Fruit fly (Drosophila melanogaster) whole organism, embryonic: Measurements from ENCODE around the gene Dup99B.

Source experiments
- Atf3 ChIP-seq: fragments of 200-800 bp; sonication (Bioruptor generic); optimal IDR thresholded peaks from 3 replicates; lab custom pipeline; 2016; ENCODE audit warnings: missing biosample characterization, missing genetic modification characterization
- CG10209 ChIP-seq: fragments of 200-800 bp; sonication (Bioruptor generic); optimal IDR thresholded peaks from 3 replicates; lab custom pipeline; 2017; ENCODE audit warnings: missing biosample characterization, mild to moderate bottlenecking, missing genetic modification characterization, missing genetic modification reagents
- CG10462 ChIP-seq: fragments of 200-800 bp; sonication (Bioruptor generic); optimal IDR thresholded peaks from 2 replicates; lab custom pipeline; 2016; ENCODE audit warnings: missing biosample characterization, missing genetic modification characterization
- CG11696 ChIP-seq: fragments of 200-800 bp; sonication (Bioruptor generic); IDR thresholded peaks from 2 replicates; pipeline ENCODE4 v1.3.6; 2022; ENCODE audit warnings: missing biosample characterization, missing genetic modification characterization
- CG12659 ChIP-seq: fragments of 200-800 bp; sonication (Bioruptor generic); optimal IDR thresholded peaks from 3 replicates; lab custom pipeline; 2017; ENCODE audit warnings: mild to moderate bottlenecking, missing biosample characterization, missing genetic modification reagents, missing genetic modification characterization
- CG12769 ChIP-seq: fragments of 200-800 bp; sonication (Bioruptor generic); optimal IDR thresholded peaks from 2 replicates; lab custom pipeline; 2019; ENCODE audit warnings: missing biosample characterization, mild to moderate bottlenecking, missing genetic modification characterization, moderate library complexity
- CG1602 ChIP-seq: fragments of 200-800 bp; sonication (Bioruptor generic); optimal IDR thresholded peaks from 3 replicates; lab custom pipeline; 2016; ENCODE audit warnings: missing biosample characterization, missing genetic modification characterization
- CG17328 ChIP-seq: fragments of 200-800 bp; sonication (Bioruptor generic); IDR thresholded peaks from 2 replicates; pipeline ENCODE4 v1.3.6; 2022; ENCODE audit warnings: missing biosample characterization, missing genetic modification characterization
- CG17568 ChIP-seq: fragments of 200-800 bp; sonication (Bioruptor generic); optimal IDR thresholded peaks from 2 replicates; lab custom pipeline; 2018; ENCODE audit warnings: missing biosample characterization, mild to moderate bottlenecking, missing genetic modification characterization, moderate library complexity
- CG18011 ChIP-seq: fragments of 200-800 bp; sonication (Bioruptor generic); optimal IDR thresholded peaks from 2 replicates; lab custom pipeline; 2017; ENCODE audit warnings: missing biosample characterization, missing genetic modification characterization, mild to moderate bottlenecking, moderate library complexity, missing genotype
- CG1832 ChIP-seq: fragments of 200-800 bp; sonication (Bioruptor generic); optimal IDR thresholded peaks from 2 replicates; lab custom pipeline; 2017; ENCODE audit warnings: missing biosample characterization, mild to moderate bottlenecking, missing genetic modification characterization, inconsistent platforms
- CG3281 ChIP-seq: fragments of 200-800 bp; sonication (Bioruptor generic); optimal IDR thresholded peaks from 3 replicates; lab custom pipeline; 2017; ENCODE audit warnings: missing biosample characterization, mild to moderate bottlenecking, missing genetic modification characterization
- CG6791 ChIP-seq: fragments of 200-800 bp; sonication (Bioruptor generic); IDR thresholded peaks from 3 replicates; pipeline ENCODE4 v1.3.6; 2022; ENCODE audit warnings: missing biosample characterization, missing genetic modification characterization; ENCODE audit not compliant: partially characterized antibody
- CG7372 ChIP-seq: fragments of 200-800 bp; sonication (Bioruptor generic); IDR thresholded peaks from 2 replicates; pipeline ENCODE4 v1.3.6; 2022; ENCODE audit warnings: missing biosample characterization, missing genetic modification characterization
- CG7839 ChIP-seq: fragments of 200-800 bp; sonication (Bioruptor generic); optimal IDR thresholded peaks from 3 replicates; lab custom pipeline; 2018; ENCODE audit warnings: missing biosample characterization, mild to moderate bottlenecking, missing genetic modification characterization, moderate library complexity
- CG8089 ChIP-seq: fragments of 200-800 bp; sonication (Bioruptor generic); optimal IDR thresholded peaks from 3 replicates; lab custom pipeline; 2016; ENCODE audit warnings: missing biosample characterization, missing genetic modification characterization
- CG8944 ChIP-seq: fragments of 200-800 bp; sonication (Bioruptor generic); optimal IDR thresholded peaks from 3 replicates; lab custom pipeline; 2016; ENCODE audit warnings: missing biosample characterization, missing genetic modification characterization
- CG9797 ChIP-seq: fragments of 200-800 bp; sonication (Bioruptor generic); optimal IDR thresholded peaks from 3 replicates; lab custom pipeline; 2018; ENCODE audit warnings: missing biosample characterization, mild to moderate bottlenecking, missing genetic modification characterization
- Camta ChIP-seq: fragments of 200-800 bp; sonication (Bioruptor generic); optimal IDR thresholded peaks from 2 replicates; lab custom pipeline; 2016; ENCODE audit warnings: missing biosample characterization, missing genetic modification characterization
- D ChIP-seq, 2 experiments: fragments of 200-800 bp in 1 of 2; fragments of >200 bp in 1 of 2; sonication (Bioruptor generic) in 1 of 2; optimal IDR thresholded peaks; 2 replicates in 1 of 2; 3 replicates in 1 of 2; lab custom pipeline; 2017; ENCODE audit warnings: mild to moderate bottlenecking in 1 of 2, missing biosample characterization in 1 of 2, missing genetic modification characterization in 1 of 2, missing genetic modification reagents in 1 of 2
- D19A ChIP-seq: fragments of 200-800 bp; optimal IDR thresholded peaks from 3 replicates; lab custom pipeline; 2019; ENCODE audit warnings: missing biosample characterization, mild to moderate bottlenecking, missing genetic modification characterization, moderate library complexity
- Ets65A ChIP-seq: fragments of 200-800 bp; sonication (Bioruptor generic); peaks from one replicate; lab custom pipeline; 2016; ENCODE audit warnings: missing biosample characterization, missing genetic modification characterization
- Gsc ChIP-seq: fragments of 200-800 bp; sonication (Bioruptor generic); IDR thresholded peaks from 2 replicates; pipeline ENCODE4 v1.3.6; 2022; ENCODE audit warnings: missing biosample characterization, missing genetic modification characterization
- H15 ChIP-seq: fragments of 200-800 bp; sonication (Bioruptor generic); IDR thresholded peaks from 3 replicates; pipeline ENCODE4 v1.3.6; 2022; ENCODE audit warnings: missing biosample characterization, missing genetic modification characterization
- Hmx ChIP-seq: fragments of 200-800 bp; sonication (Bioruptor generic); optimal IDR thresholded peaks from 2 replicates; lab custom pipeline; 2016; ENCODE audit warnings: missing biosample characterization, missing genetic modification characterization
- Lpt ChIP-seq: fragments of >200 bp; optimal IDR thresholded peaks from 2 replicates; lab custom pipeline; 2018; ENCODE audit warnings: missing biosample characterization, missing genetic modification characterization
- Oli ChIP-seq: fragments of 200-800 bp; sonication (Bioruptor generic); optimal IDR thresholded peaks from 2 replicates; lab custom pipeline; 2018; ENCODE audit warnings: missing biosample characterization, mild to moderate bottlenecking, missing genetic modification characterization, moderate library complexity
- Optix ChIP-seq: fragments of 200-800 bp; sonication (Bioruptor generic); IDR thresholded peaks from 3 replicates; pipeline ENCODE4 v1.3.6; 2022; ENCODE audit warnings: missing biosample characterization, missing genetic modification characterization
- Xrp1 ChIP-seq: fragments of 200-800 bp; sonication (Bioruptor generic); IDR thresholded peaks from 2 replicates; pipeline ENCODE4 v1.3.6; 2022; ENCODE audit warnings: missing biosample characterization, missing genetic modification characterization
- abd-A ChIP-seq: fragments of 200-800 bp; sonication (Bioruptor generic); optimal IDR thresholded peaks from 3 replicates; lab custom pipeline; 2019; ENCODE audit warnings: missing biosample characterization, mild to moderate bottlenecking, missing genetic modification characterization, moderate library complexity
- ato ChIP-seq: fragments of 200-800 bp; sonication (Bioruptor generic); IDR thresholded peaks from 2 replicates; pipeline ENCODE4 v1.3.6; 2022; ENCODE audit warnings: missing biosample characterization, missing genetic modification characterization; ENCODE audit not compliant: partially characterized antibody
- cad ChIP-seq: fragments of >200 bp; optimal IDR thresholded peaks from 2 replicates; lab custom pipeline; 2017; ENCODE audit warnings: missing biosample characterization, missing genetic modification characterization
- cas ChIP-seq: fragments of 200-800 bp; sonication (Bioruptor generic); IDR thresholded peaks from 2 replicates; pipeline ENCODE4 v1.3.6; 2022; ENCODE audit warnings: missing biosample characterization, missing genetic modification characterization
- croc ChIP-seq: fragments of 200-800 bp; sonication (Bioruptor generic); conservative IDR thresholded peaks from 3 replicates; pipeline ENCODE4 v1.3.6; 2022; ENCODE audit warnings: missing biosample characterization, missing genetic modification characterization
- dimm ChIP-seq: fragments of 200-800 bp; sonication (Bioruptor generic); IDR thresholded peaks from 2 replicates; pipeline ENCODE4 v1.3.6; 2022; ENCODE audit warnings: missing biosample characterization, missing genetic modification characterization
- exex ChIP-seq: fragments of 200-800 bp; sonication (Bioruptor generic); optimal IDR thresholded peaks from 4 replicates; lab custom pipeline; 2018; ENCODE audit warnings: missing biosample characterization, mild to moderate bottlenecking, missing genetic modification characterization, moderate library complexity
- eyg ChIP-seq: fragments of 200-800 bp; sonication (Bioruptor generic); optimal IDR thresholded peaks from 3 replicates; lab custom pipeline; 2016; ENCODE audit warnings: missing biosample characterization, missing genetic modification characterization
- fd102C ChIP-seq: fragments of 200-800 bp; sonication (Bioruptor generic); optimal IDR thresholded peaks from 2 replicates; lab custom pipeline; 2018; ENCODE audit warnings: missing biosample characterization, mild to moderate bottlenecking, missing genetic modification characterization, moderate library complexity
- gce ChIP-seq: fragments of 200-800 bp; sonication (Bioruptor generic); IDR thresholded peaks from 3 replicates; pipeline ENCODE4 v1.3.6; 2022; ENCODE audit warnings: missing biosample characterization, missing genetic modification characterization
- jing ChIP-seq: fragments of 200-800 bp; sonication (Bioruptor generic); optimal IDR thresholded peaks from 2 replicates; lab custom pipeline; 2018; ENCODE audit warnings: missing biosample characterization, mild to moderate bottlenecking, missing genetic modification characterization
- mld ChIP-seq: fragments of 200-800 bp; sonication (Bioruptor generic); IDR thresholded peaks from 3 replicates; pipeline ENCODE4 v1.3.6; 2022; ENCODE audit warnings: missing biosample characterization, missing genetic modification characterization; ENCODE audit not compliant: partially characterized antibody
- oc ChIP-seq: fragments of 200-800 bp; sonication (Bioruptor generic); optimal IDR thresholded peaks from 2 replicates; lab custom pipeline; 2018; ENCODE audit warnings: missing biosample characterization, mild to moderate bottlenecking, missing genetic modification characterization, moderate library complexity
- pb ChIP-seq: fragments of 200-800 bp; sonication (Bioruptor generic); optimal IDR thresholded peaks from 3 replicates; lab custom pipeline; 2016; ENCODE audit warnings: missing biosample characterization, missing genetic modification characterization
- peb ChIP-seq: fragments of 200-800 bp; sonication (Bioruptor generic); IDR thresholded peaks from 2 replicates; pipeline ENCODE4 v1.3.6; 2022; ENCODE audit warnings: missing biosample characterization, missing genetic modification characterization
- pita ChIP-seq: fragments of 200-800 bp; sonication (Bioruptor generic); optimal IDR thresholded peaks from 2 replicates; lab custom pipeline; 2017; ENCODE audit warnings: missing biosample characterization, mild to moderate bottlenecking, missing genetic modification characterization
- pzg ChIP-seq: fragments of 200-800 bp; sonication (Bioruptor generic); optimal IDR thresholded peaks from 3 replicates; lab custom pipeline; 2018; ENCODE audit warnings: missing biosample characterization, mild to moderate bottlenecking, missing genetic modification characterization, moderate library complexity
- tll ChIP-seq, 2 experiments: fragments of 200-800 bp in 1 of 2; fragments of >200 bp in 1 of 2; sonication (Bioruptor generic) in 1 of 2; optimal IDR thresholded peaks; 2 replicates each; lab custom pipeline; 2017 to 2019; ENCODE audit warnings: missing biosample characterization in 2 of 2, missing genetic modification characterization in 2 of 2, mild to moderate bottlenecking in 1 of 2, moderate library complexity in 1 of 2
- wdn ChIP-seq: fragments of 200-800 bp; sonication (Bioruptor generic); IDR thresholded peaks from 2 replicates; pipeline ENCODE4 v1.3.6; 2022; ENCODE audit warnings: missing biosample characterization, missing genetic modification characterization

The Dup99B gene

DNA sequence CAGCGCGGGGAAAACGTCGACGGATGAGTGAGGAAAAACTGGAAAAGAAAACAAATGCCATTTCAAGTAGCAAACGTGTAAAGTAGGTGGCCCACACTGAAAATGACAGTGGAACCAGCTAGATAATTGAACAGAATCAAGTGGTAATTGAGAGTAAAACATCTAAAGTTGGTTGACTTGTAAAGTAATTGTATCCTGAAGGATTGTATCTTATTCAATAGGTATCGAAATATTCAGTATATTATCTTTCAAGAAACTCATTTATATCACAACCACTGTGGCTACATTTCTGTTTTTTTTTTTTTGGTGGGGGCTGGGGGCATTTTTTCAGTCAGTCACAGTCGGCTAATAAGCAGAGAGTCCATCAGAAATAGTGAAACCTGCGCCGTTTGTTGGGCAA is 16.0 kb downstream of the Dup99B start (continued):
- TF ChIP-seq H15 (GFP tag; lab: Robert Waterston, UW) (peak; percentile 65; the same call in 1 of the 3 replicates), mld (GFP tag; lab: Robert Waterston, UW) (no peak), Gsc (peak; percentile 27; the same call in 1 of the 2 replicates), pzg (GFP tag; lab: Kevin White, UChicago) (no peak), CG7839 (tag; lab: Kevin White, UChicago) (no peak), CG6791 (GFP tag; lab: Robert Waterston, UW) (no peak), cad (no peak), CG9797 (GFP tag; lab: Kevin White, UChicago) (no peak), Optix (GFP tag; lab: Robert Waterston, UW) (peak; percentile 27; the same call in 1 of the 3 replicates), CG1602 (GFP tag; lab: Kevin White, UChicago) (no peak), dimm (no peak), fd102C (GFP tag; lab: Kevin White, UChicago) (no peak)

DNA sequence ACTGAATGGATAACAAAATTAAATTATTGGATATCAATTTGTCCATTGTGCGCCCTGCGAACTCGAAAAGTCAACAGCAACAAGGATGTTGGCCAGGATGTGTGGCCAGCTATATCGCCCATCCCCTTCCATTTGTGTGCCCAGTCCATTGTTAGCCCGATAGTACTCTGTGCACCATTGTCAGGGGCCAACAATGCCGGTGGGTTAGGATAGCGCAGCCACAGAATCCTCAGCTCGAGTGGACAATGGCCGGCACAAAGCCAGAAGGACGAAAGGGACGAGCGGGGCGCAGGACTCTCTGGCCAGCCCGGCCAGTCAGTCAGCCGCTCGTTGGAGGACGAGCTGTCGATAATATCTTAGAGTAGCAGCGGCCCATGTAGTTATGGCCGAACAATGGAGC is 17.3 kb downstream of the Dup99B start:
- TF ChIP-seq tll (GFP tag; optimal IDR thresholded peaks at IDR 0.05; lab: Kevin White, UChicago) (peak in 1 of 2 experiments; percentile 41), D (optimal IDR thresholded peaks at IDR 0.05; lab: Kevin White, UChicago) (peak; percentile 94), D (GFP tag; optimal IDR thresholded peaks at IDR 0.05; lab: Kevin White, UChicago) (no peak), Ets65A (GFP tag; lab: Kevin White, UChicago) (peak; percentile 56), CG17568 (GFP tag; lab: Kevin White, UChicago) (no peak)

DNA sequence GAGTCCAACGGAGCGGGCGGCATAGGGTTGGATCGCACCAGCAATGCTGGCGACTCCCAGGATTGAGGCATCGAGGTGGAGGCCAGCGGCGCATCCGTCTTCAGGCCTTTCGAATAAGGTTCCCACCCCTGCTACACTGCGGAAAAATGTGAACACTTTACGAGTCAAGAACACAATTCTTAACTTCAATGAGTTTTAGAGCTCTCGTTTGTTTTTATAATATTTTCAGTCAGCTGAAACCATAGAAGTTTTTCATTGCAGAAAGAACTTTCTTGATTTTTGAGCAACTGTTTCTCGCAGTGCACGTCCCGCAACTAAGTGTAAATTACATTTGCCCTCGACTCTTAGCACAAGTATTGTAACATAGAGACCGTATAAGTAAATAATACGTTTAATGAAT is 18.8 kb downstream of the Dup99B start:
- TF ChIP-seq cas (GFP tag; lab: Robert Waterston, UW) (no peak), CG8944 (GFP tag; lab: Kevin White, UChicago) (no peak), CG18011 (GFP tag; lab: Kevin White, UChicago) (no peak), CG10462 (GFP tag; lab: Kevin White, UChicago) (no peak), peb (GFP tag; lab: Robert Waterston, UW) (no peak), CG3281 (GFP tag; lab: Kevin White, UChicago) (no peak), ato (GFP tag; lab: Robert Waterston, UW) (no peak), CG11696 (no peak), wdn (GFP tag; lab: Robert Waterston, UW) (no peak), Atf3 (peak; percentile 10), exex (tag; lab: Kevin White, UChicago) (no peak), abd-A (tag; lab: Kevin White, UChicago) (no peak), CG7372 (GFP tag; lab: Robert Waterston, UW) (no peak), oc (tag; lab: Kevin White, UChicago) (no peak), Camta (GFP tag; lab: Kevin White, UChicago) (no peak), Oli (tag; lab: Kevin White, UChicago) (no peak), Lpt (GFP tag; lab: Kevin White, UChicago) (no peak), pb (GFP tag; lab: Kevin White, UChicago) (no peak), mld (GFP tag; lab: Robert Waterston, UW) (no peak), CG12659 (GFP tag; lab: Kevin White, UChicago) (no peak), CG8089 (GFP tag; lab: Kevin White, UChicago) (no peak), CG1832 (GFP tag; lab: Kevin White, UChicago) (no peak), gce (GFP tag; lab: Robert Waterston, UW) (no peak), CG17328 (GFP tag; lab: Robert Waterston, UW) (peak; percentile 71), croc (GFP tag; lab: Robert Waterston, UW) (no peak; the same call in 1 of the 3 replicates), Xrp1 (peak; percentile 60; the same call in 1 of the 2 replicates), eyg (GFP tag; lab: Kevin White, UChicago) (no peak), CG12769 (tag; lab: Kevin White, UChicago) (no peak), CG10209 (GFP tag; lab: Kevin White, UChicago) (no peak), pita (GFP tag; lab: Kevin White, UChicago) (no peak), D19A (tag; lab: Kevin White, UChicago) (no peak), jing (GFP tag; lab: Kevin White, UChicago) (no peak), Ets65A (GFP tag; lab: Kevin White, UChicago) (no peak), Hmx (GFP tag; lab: Kevin White, UChicago) (no peak)
